Worm (Caenorhabditis elegans) whole organism, midembryonic: ENCODE data around the gene ceeh-2.

Experiments
- klf-2 ChIP-seq: fragments of 200-800 bp; sonication (Bioruptor generic); conservative IDR thresholded peaks from 2 replicates; pipeline ENCODE4 v1.3.6; 2022; ENCODE audit warnings: missing genetic modification reagents, missing genetic modification characterization, missing compliant biosample characterization
- ref-1 ChIP-seq: fragments of 200-800 bp; sonication (Bioruptor generic); conservative IDR thresholded peaks from 2 replicates; pipeline ENCODE4 v1.3.6; 2022; ENCODE audit warnings: missing genetic modification reagents, missing genetic modification characterization, missing compliant biosample characterization
- ztf-29 ChIP-seq: fragments of 200-800 bp; sonication (Bioruptor generic); IDR thresholded peaks from 2 replicates; pipeline ENCODE4 v1.3.6; 2022; ENCODE audit warnings: missing genetic modification reagents, missing genetic modification characterization, missing compliant biosample characterization

DNA sequence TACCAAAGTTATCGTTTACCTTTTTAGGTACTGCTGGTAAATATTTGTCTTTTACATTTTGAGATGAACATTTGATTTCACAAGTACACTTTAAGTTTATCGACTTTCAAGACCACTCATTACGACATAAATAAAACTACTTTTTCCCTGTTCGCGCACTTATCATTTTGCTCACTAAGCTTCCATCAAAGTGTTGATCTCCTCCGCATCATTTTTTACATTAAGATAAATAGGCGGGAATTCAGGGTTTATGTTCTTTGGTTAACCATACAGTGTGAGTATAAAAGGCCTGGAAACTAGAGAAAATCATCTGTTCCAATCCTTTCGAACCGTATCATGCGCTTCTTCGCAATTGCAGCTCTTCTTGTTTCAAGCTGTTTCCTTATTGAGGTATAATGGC lies 24.4 kb upstream of the ceeh-2 start, which contains the start of gene pqn-2:
- TF ChIP-seq klf-2 (no peak), ztf-29 (no peak), ref-1 (GFP tag; lab: Robert Waterston, UW) (no peak)
